Worm (Caenorhabditis elegans): ENCODE results near the gene flp-23.

The flp-23 gene

DNA sequence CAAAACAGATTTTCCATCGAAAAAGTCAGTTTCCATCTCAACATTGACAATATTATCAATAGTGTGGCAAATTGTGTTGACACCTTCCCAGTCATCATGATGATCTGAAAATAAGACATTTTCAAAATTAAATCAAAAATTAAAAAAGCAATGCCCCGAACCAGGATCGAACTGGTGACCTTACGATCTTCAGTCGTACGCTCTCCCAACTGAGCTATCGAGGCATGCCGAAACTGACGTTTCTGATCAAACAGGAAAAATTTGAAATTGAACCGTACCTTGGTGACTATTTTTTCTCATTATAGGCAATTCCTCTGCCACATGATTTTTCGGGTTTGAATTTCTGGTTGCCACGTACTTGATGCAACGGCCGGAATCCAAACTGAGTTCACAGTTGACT, 2.9 kb downstream of the flp-23 start:
- TF ChIP-seq nhr-12 (tag; optimal IDR thresholded peaks at IDR 0.05) (no peak), nhr-76 (tag; optimal IDR thresholded peaks at IDR 0.05) (no peak), nhr-28 (tag; optimal IDR thresholded peaks at IDR 0.05) (no peak), snpc-4 (tag; optimal IDR thresholded peaks at IDR 0.05) (no peak), zip-8 (tag; optimal IDR thresholded peaks at IDR 0.05) (no peak), ces-1 (GFP tag; optimal IDR thresholded peaks at IDR 0.05) (no peak), ceh-83 (GFP tag; optimal IDR thresholded peaks at IDR 0.05) (no peak), lsy-2 (tag; optimal IDR thresholded peaks at IDR 0.05) (no peak), lin-13 (tag; optimal IDR thresholded peaks at IDR 0.05) (no peak), sptf-1 (tag; optimal IDR thresholded peaks at IDR 0.05) (no peak), nhr-237 (tag; optimal IDR thresholded peaks at IDR 0.05) (no peak), M03D4.4 (tag; optimal IDR thresholded peaks at IDR 0.05) (no peak), cnd-1 (tag; optimal IDR thresholded peaks at IDR 0.05) (no peak), mls-2 (tag; optimal IDR thresholded peaks at IDR 0.05) (no peak), ham-2 (GFP tag; optimal IDR thresholded peaks at IDR 0.05) (no peak)

DNA sequence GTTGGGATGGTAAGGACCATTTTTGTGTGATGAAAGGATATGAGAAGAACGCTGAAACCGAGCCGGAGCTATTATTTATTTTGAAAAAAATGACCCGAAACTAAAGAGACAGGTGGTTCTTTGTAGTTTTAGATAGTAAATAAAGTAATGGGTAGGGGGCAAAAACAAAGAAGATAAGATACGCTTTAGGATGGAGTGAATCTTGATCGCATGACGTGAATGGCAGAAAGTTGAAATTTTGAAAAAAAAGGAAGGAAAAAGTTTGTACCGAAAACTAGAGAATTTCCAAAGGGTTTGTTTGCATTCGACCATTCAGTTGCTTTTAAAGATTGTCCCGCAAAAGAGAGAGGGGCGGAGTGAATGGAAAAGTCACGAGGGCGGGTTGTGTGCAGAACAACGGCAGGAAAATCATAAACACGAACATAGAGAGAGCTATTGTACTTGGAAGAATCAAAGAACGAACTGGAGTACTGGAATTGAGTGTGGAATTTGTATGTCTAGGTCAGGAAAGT, 3.4 kb downstream of the flp-23 start, which contains the start of gene F22B7.9:
TSS of gene F22B7.9 (minus strand) at position 51 of the 512 bp plus-strand sequence.
- TF ChIP-seq nhr-28 (tag; optimal IDR thresholded peaks at IDR 0.05) (no peak), ztf-11 (tag; optimal IDR thresholded peaks at IDR 0.05) (no peak), nhr-12 (tag; optimal IDR thresholded peaks at IDR 0.05) (no peak), elt-1 (tag; optimal IDR thresholded peaks at IDR 0.05; ENCODE audit: borderline replicate concordance, insufficient read depth) (no peak), ces-1 (GFP tag; optimal IDR thresholded peaks at IDR 0.05) (no peak), ham-2 (GFP tag; optimal IDR thresholded peaks at IDR 0.05) (no peak), ceh-39 (tag; optimal IDR thresholded peaks at IDR 0.05) (no peak), nhr-237 (tag; optimal IDR thresholded peaks at IDR 0.05) (no peak), sptf-1 (tag; optimal IDR thresholded peaks at IDR 0.05) (no peak)

ce11 chrIII:8654400-8654980, 3.9 kb downstream of the flp-23 start:
- TF ChIP-seq unc-39 (tag; optimal IDR thresholded peaks at IDR 0.05) (no peak), bed-3 (GFP tag; optimal IDR thresholded peaks at IDR 0.05) (no peak), elt-3 (tag; optimal IDR thresholded peaks at IDR 0.05) (no peak), elt-1 (tag; optimal IDR thresholded peaks at IDR 0.05; ENCODE audit: borderline replicate concordance, insufficient read depth) (no peak), nhr-237 (tag; optimal IDR thresholded peaks at IDR 0.05) (no peak), mep-1 (tag; optimal IDR thresholded peaks at IDR 0.05) (no peak), blmp-1 (tag; optimal IDR thresholded peaks at IDR 0.05) (no peak), nhr-2 (tag; optimal IDR thresholded peaks at IDR 0.05) (no peak), flh-1 (GFP tag; optimal IDR thresholded peaks at IDR 0.05) (no peak), snpc-4 (tag; optimal IDR thresholded peaks at IDR 0.05) (no peak), nhr-12 (tag; optimal IDR thresholded peaks at IDR 0.05) (no peak), pha-4 (tag; optimal IDR thresholded peaks at IDR 0.05) (no peak), tbx-8 (GFP tag; optimal IDR thresholded peaks at IDR 0.05) (no peak), M03D4.4 (tag; optimal IDR thresholded peaks at IDR 0.05) (no peak)

ce11 chrIII:8655412-8655811, 4.8 kb downstream of the flp-23 start:
- TF ChIP-seq sem-2 (GFP tag; optimal IDR thresholded peaks at IDR 0.05) = no peak
- no peak for TF ChIP-seq unc-39 (tag; optimal IDR thresholded peaks at IDR 0.05)
- TF ChIP-seq elt-1 (tag; optimal IDR thresholded peaks at IDR 0.05; ENCODE audit: borderline replicate concordance, insufficient read depth) = no peak
- no peak for TF ChIP-seq nhr-237 (tag; optimal IDR thresholded peaks at IDR 0.05)
- no peak for TF ChIP-seq flh-1 (GFP tag; optimal IDR thresholded peaks at IDR 0.05)
- no peak for TF ChIP-seq mep-1 (tag; optimal IDR thresholded peaks at IDR 0.05)
- no peak for TF ChIP-seq hlh-1 (tag; optimal IDR thresholded peaks at IDR 0.05)
- TF ChIP-seq lsy-2 (tag; optimal IDR thresholded peaks at IDR 0.05) = no peak
- TF ChIP-seq nhr-76 (tag; optimal IDR thresholded peaks at IDR 0.05) = no peak
- TF ChIP-seq nhr-12 (tag; optimal IDR thresholded peaks at IDR 0.05) = no peak
- no peak for TF ChIP-seq mls-2 (tag; optimal IDR thresholded peaks at IDR 0.05)
- TF ChIP-seq sptf-1 (tag; optimal IDR thresholded peaks at IDR 0.05) = no peak
- TF ChIP-seq ceh-83 (GFP tag; optimal IDR thresholded peaks at IDR 0.05) = no peak
- TF ChIP-seq M03D4.4 (tag; optimal IDR thresholded peaks at IDR 0.05) = no peak
- no peak for TF ChIP-seq tbx-8 (GFP tag; optimal IDR thresholded peaks at IDR 0.05)
- no peak for TF ChIP-seq mab-5 (tag; optimal IDR thresholded peaks at IDR 0.05)
- no peak for TF ChIP-seq pha-4 (tag; optimal IDR thresholded peaks at IDR 0.05)
- no peak for TF ChIP-seq ceh-39 (tag; optimal IDR thresholded peaks at IDR 0.05)
- TF ChIP-seq drap-1 (GFP tag; optimal IDR thresholded peaks at IDR 0.05) = no peak
- TF ChIP-seq elt-3 (tag; optimal IDR thresholded peaks at IDR 0.05) = no peak
